Worm (Caenorhabditis elegans): Measurements from ENCODE around the gene E02H9.1.
"Not testable (repeated sequence)": the region's sequence is repeated elsewhere in the genome, so short reads cannot be mapped to it uniquely, and the experiment has no call there.

The E02H9.1 gene

DNA sequence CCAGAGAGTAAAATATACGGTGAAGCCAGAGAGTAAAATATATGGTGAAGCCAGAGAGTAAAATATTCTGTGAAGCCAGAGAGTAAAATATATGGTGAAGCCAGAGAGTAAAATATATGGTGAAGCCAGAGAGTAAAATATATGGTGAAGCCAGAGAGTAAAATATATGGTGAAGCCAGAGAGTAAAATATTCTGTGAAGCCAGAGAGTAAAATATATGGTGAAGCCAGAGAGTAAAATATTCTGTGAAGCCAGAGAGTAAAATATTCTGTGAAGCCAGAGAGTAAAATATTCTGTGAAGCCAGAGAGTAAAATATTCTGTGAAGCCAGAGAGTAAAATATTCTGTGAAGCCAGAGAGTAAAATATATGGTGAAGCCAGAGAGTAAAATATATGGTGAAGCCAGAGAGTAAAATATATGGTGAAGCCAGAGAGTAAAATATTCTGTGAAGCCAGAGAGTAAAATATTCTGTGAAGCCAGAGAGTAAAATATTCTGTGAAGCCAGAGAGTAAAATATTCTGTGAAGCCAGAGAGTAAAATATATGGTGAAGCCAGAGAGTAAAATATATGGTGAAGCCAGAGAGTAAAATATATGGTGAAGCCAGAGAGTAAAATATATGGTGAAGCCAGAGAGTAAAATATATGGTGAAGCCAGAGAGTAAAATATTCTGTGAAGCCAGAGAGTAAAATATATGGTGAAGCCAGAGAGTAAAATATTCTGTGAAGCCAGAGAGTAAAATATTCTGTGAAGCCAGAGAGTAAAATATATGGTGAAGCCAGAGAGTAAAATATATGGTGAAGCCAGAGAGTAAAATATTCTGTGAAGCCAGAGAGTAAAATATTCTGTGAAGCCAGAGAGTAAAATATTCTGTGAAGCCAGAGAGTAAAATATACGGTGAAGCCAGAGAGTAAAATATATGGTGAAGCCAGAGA lies 29.2 kb downstream of the E02H9.1 start:
- TF ChIP-seq ceh-45 (GFP tag; IDR thresholded peaks at IDR 0.05) = peak; percentile 88
- TF ChIP-seq unc-3 (GFP tag; conservative IDR thresholded peaks at IDR 0.05) = peak; percentile 99
- TF ChIP-seq unc-3 (tag; optimal IDR thresholded peaks at IDR 0.05) = not testable (repeated sequence)
- TF ChIP-seq sox-2 (GFP tag; IDR thresholded peaks at IDR 0.05) = peak; percentile 80

DNA sequence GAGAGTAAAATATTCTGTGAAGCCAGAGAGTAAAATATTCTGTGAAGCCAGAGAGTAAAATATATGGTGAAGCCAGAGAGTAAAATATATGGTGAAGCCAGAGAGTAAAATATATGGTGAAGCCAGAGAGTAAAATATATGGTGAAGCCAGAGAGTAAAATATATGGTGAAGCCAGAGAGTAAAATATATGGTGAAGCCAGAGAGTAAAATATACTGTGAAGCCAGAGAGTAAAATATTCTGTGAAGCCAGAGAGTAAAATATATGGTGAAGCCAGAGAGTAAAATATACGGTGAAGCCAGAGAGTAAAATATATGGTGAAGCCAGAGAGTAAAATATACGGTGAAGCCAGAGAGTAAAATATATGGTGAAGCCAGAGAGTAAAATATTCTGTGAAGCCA lies 31.0 kb downstream of the E02H9.1 start:
- TF ChIP-seq unc-3 (GFP tag; conservative IDR thresholded peaks at IDR 0.05) (peak; percentile 98), sox-2 (GFP tag; IDR thresholded peaks at IDR 0.05) (peak; percentile 71), ceh-45 (GFP tag; IDR thresholded peaks at IDR 0.05) (peak; percentile 91)
- not testable (repeated sequence) for TF ChIP-seq unc-3 (tag; optimal IDR thresholded peaks at IDR 0.05)

- no peak for TF ChIP-seq unc-86 (tag; optimal IDR thresholded peaks at IDR 0.05)
- TF ChIP-seq nfya-1 (tag; optimal IDR thresholded peaks at IDR 0.05) = peak; percentile 14
- TF ChIP-seq unc-55 (GFP tag; optimal IDR thresholded peaks at IDR 0.05) = no peak
- TF ChIP-seq pha-4 (tag; optimal IDR thresholded peaks at IDR 0.05) = no peak
- no peak for TF ChIP-seq ahr-1 (tag; optimal IDR thresholded peaks at IDR 0.05)
Observed at ce11 chrIII:2506463-2506862, 38.2 kb downstream of the E02H9.1 start.

DNA sequence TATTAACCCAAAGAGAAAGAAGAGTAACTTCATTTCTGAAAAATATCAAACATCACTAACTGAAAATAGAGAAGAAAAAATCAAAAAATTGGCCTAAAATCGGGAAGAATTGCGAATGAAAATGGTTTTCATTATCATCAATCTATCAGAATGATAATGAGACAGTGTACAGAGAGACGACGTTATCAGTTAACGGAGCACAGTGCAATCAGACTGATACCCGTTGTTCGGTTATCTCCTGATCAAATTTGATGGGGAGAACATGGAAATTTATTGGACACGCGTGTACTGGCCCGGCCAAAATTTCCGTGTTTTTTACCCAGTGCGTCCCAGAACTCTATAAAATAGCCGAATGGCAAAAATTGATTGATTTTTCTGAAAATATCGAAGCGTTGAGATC lies 39.7 kb downstream of the E02H9.1 start, which contains the start of gene Y54F10AM.8:
TSS of gene Y54F10AM.8 (minus strand) at position 35 of the 400 bp plus-strand sequence.
- TF ChIP-seq ref-2 (tag; optimal IDR thresholded peaks at IDR 0.05) (no peak), unc-3 (GFP tag; conservative IDR thresholded peaks at IDR 0.05) (no peak), unc-3 (tag; optimal IDR thresholded peaks at IDR 0.05) (no peak), hlh-6 (tag; optimal IDR thresholded peaks at IDR 0.05) (no peak), elt-2 (tag; optimal IDR thresholded peaks at IDR 0.05) (peak; percentile 99), ceh-2 (tag; optimal IDR thresholded peaks at IDR 0.05) (no peak)

DNA sequence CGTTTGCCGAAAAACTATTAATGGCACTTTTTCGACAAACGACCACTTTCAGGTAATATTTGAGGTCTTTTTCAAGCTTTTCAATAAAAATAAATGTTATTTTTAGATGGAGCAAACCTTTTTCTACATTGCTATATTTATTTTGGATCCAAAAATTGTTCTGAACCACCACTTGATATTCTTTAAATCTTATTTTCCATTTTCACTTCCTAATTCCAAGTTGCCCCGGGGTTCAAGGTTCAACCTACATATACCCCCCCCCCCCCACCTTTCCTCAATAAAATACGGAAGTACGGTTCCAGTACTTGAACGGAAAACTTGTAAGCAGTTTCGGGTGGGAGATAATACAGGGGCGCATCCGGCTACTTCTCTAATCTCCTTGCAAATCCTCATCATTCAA lies 40.2 kb downstream of the E02H9.1 start, which contains the start of gene Y54F10AM.6:
TSS of gene Y54F10AM.6 (plus strand) at position 301 of the 400 bp plus-strand sequence.
- TF ChIP-seq mec-3 (tag; optimal IDR thresholded peaks at IDR 0.05; ENCODE audit: borderline replicate concordance) (no peak), fkh-10 (GFP tag; optimal IDR thresholded peaks at IDR 0.05) (no peak), pag-3 (tag; optimal IDR thresholded peaks at IDR 0.05; ENCODE audit: borderline replicate concordance) (no peak), ama-1 (optimal IDR thresholded peaks at IDR 0.05) (no peak), ceh-48 (tag; optimal IDR thresholded peaks at IDR 0.05) (no peak), che-1 (tag; optimal IDR thresholded peaks at IDR 0.05) (no peak), C08G9.2 (tag; optimal IDR thresholded peaks at IDR 0.05) (no peak)

ce11 chrIII:2515461-2515860 lies 47.2 kb downstream of the E02H9.1 start:
- no peak for TF ChIP-seq unc-3 (GFP tag; conservative IDR thresholded peaks at IDR 0.05)
- TF ChIP-seq unc-3 (tag; optimal IDR thresholded peaks at IDR 0.05) = no peak
- no peak for TF ChIP-seq C38D4.7 (GFP tag; optimal IDR thresholded peaks at IDR 0.05)
- no peak for TF ChIP-seq F13H6.1 (tag; optimal IDR thresholded peaks at IDR 0.05)
- no peak for TF ChIP-seq ztf-16 (tag; optimal IDR thresholded peaks at IDR 0.05)
- no peak for TF ChIP-seq unc-42 (tag; optimal IDR thresholded peaks at IDR 0.05)
- TF ChIP-seq unc-86 (tag; optimal IDR thresholded peaks at IDR 0.05) = no peak
- no peak for TF ChIP-seq ahr-1 (tag; optimal IDR thresholded peaks at IDR 0.05)
- no peak for TF ChIP-seq ceh-34 (tag; optimal IDR thresholded peaks at IDR 0.05)
- no peak for TF ChIP-seq fkh-10 (GFP tag; optimal IDR thresholded peaks at IDR 0.05)
- TF ChIP-seq hlh-30 (tag; optimal IDR thresholded peaks at IDR 0.05; ENCODE audit: insufficient read depth) = no peak
- TF ChIP-seq ceh-31 (tag; optimal IDR thresholded peaks at IDR 0.05) = no peak
- TF ChIP-seq ceh-45 (GFP tag; IDR thresholded peaks at IDR 0.05) = no peak
- TF ChIP-seq pat-9 (tag; optimal IDR thresholded peaks at IDR 0.05) = no peak
- no peak for TF ChIP-seq hlh-13 (GFP tag; optimal IDR thresholded peaks at IDR 0.05)
- no peak for TF ChIP-seq che-1 (tag; optimal IDR thresholded peaks at IDR 0.05)
- TF ChIP-seq sox-2 (GFP tag; IDR thresholded peaks at IDR 0.05) = no peak
- no peak for TF ChIP-seq ceh-22 (tag; optimal IDR thresholded peaks at IDR 0.05)
- no peak for TF ChIP-seq Y22D7AL.16 (tag; optimal IDR thresholded peaks at IDR 0.05)
- no peak for TF ChIP-seq dmd-4 (tag; optimal IDR thresholded peaks at IDR 0.05; ENCODE audit: borderline replicate concordance)

Data from whole organism, late embryonic.